Worm (Caenorhabditis elegans): ENCODE data around the gene T01G6.10.

Gene T01G6.10

DNA sequence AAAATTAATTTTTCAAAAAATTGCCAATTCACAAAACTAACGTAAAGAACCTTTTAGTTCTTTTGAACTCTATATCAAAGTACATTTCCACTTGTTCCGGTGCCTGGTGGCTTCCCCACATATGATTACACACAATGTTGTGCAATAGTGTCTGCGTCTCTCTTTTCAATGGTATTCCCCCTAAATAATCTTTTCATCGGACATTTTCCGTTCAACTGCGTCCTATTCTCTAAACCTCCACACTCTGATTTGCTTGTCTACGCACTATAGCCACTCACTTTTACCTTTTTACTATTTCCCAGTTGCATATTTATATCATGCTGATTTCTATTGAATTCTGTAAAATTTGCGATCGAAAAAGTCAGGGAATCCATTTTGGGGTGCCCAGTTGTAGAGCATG, 29.0 kb upstream of the T01G6.10 start, which contains the start of gene nhr-58:
Gene nhr-58, plus strand, starts transcription at position 214 of the 400 bp plus-strand sequence.
- no peak for TF ChIP-seq nhr-11 (tag; optimal IDR thresholded peaks at IDR 0.05)
- no peak for TF ChIP-seq mab-5 (tag; optimal IDR thresholded peaks at IDR 0.05)
- no peak for TF ChIP-seq lin-39 (tag; optimal IDR thresholded peaks at IDR 0.05)
- TF ChIP-seq nhr-12 (tag; optimal IDR thresholded peaks at IDR 0.05) = no peak
- TF ChIP-seq sma-3 (GFP tag; optimal IDR thresholded peaks at IDR 0.05) = peak; percentile 61
- TF ChIP-seq ceh-82 (tag; optimal IDR thresholded peaks at IDR 0.05) = no peak
- peak; percentile 97 for TF ChIP-seq nhr-129 (tag; optimal IDR thresholded peaks at IDR 0.05)
- peak in 1 of 2 experiments; percentile 51 for TF ChIP-seq mdl-1 (tag; optimal IDR thresholded peaks at IDR 0.05)
- no peak for TF ChIP-seq lsy-2 (tag; optimal IDR thresholded peaks at IDR 0.05)
- peak; percentile 64 for TF ChIP-seq blmp-1 (tag; optimal IDR thresholded peaks at IDR 0.05; ENCODE audit: insufficient read depth)
- TF ChIP-seq peb-1 (tag; optimal IDR thresholded peaks at IDR 0.05) = no peak
- no peak for TF ChIP-seq R02D3.7 (tag; optimal IDR thresholded peaks at IDR 0.05)
- TF ChIP-seq crh-2 (tag; optimal IDR thresholded peaks at IDR 0.05) = peak; percentile 63
- peak; percentile 17 for TF ChIP-seq snpc-4 (tag; optimal IDR thresholded peaks at IDR 0.05)
- no peak for TF ChIP-seq skn-1 (tag; optimal IDR thresholded peaks at IDR 0.05)
- TF ChIP-seq ztf-1 (GFP tag; conservative IDR thresholded peaks at IDR 0.05) = no peak
- TF ChIP-seq nhr-23 (tag; optimal IDR thresholded peaks at IDR 0.05) = no peak
- no peak for TF ChIP-seq nhr-77 (tag; optimal IDR thresholded peaks at IDR 0.05)
- TF ChIP-seq aly-2 (tag; optimal IDR thresholded peaks at IDR 0.05) = no peak
- no peak for TF ChIP-seq Y55F3AM.14 (GFP tag; optimal IDR thresholded peaks at IDR 0.05)
- TF ChIP-seq sma-9 (GFP tag; optimal IDR thresholded peaks at IDR 0.05) = peak; percentile 99
- peak; percentile 43 for TF ChIP-seq sma-9 (tag; optimal IDR thresholded peaks at IDR 0.05)
- TF ChIP-seq ztf-4 (tag; optimal IDR thresholded peaks at IDR 0.05) = no peak
- peak; percentile 29 for TF ChIP-seq gmeb-1 (tag; optimal IDR thresholded peaks at IDR 0.05)
- TF ChIP-seq egl-27 (tag; optimal IDR thresholded peaks at IDR 0.05) = peak; percentile 83
- TF ChIP-seq mbf-1 (tag; optimal IDR thresholded peaks at IDR 0.05) = no peak
- TF ChIP-seq sem-4 (tag; optimal IDR thresholded peaks at IDR 0.05) = no peak
- no peak for TF ChIP-seq nhr-237 (tag; optimal IDR thresholded peaks at IDR 0.05)
- TF ChIP-seq ceh-16 (tag; optimal IDR thresholded peaks at IDR 0.05) = peak; percentile 18
- TF ChIP-seq F13H6.1 (tag; optimal IDR thresholded peaks at IDR 0.05) = peak; percentile 81
- TF ChIP-seq nhr-6 (tag; optimal IDR thresholded peaks at IDR 0.05) = peak; percentile 15
- TF ChIP-seq nhr-21 (tag; optimal IDR thresholded peaks at IDR 0.05) = peak; percentile 66
- TF ChIP-seq lin-11 (tag; optimal IDR thresholded peaks at IDR 0.05) = no peak
- TF ChIP-seq fos-1 (tag; optimal IDR thresholded peaks at IDR 0.05) = peak; percentile 93
- TF ChIP-seq ZK546.5 (tag; optimal IDR thresholded peaks at IDR 0.05) = no peak
- peak; percentile 70 for TF ChIP-seq unc-55 (GFP tag; optimal IDR thresholded peaks at IDR 0.05)
- no peak for TF ChIP-seq unc-39 (tag; optimal IDR thresholded peaks at IDR 0.05)
- no peak for TF ChIP-seq unc-62 (GFP tag; optimal IDR thresholded peaks at IDR 0.05)
- peak; percentile 62 for TF ChIP-seq C34F6.9 (tag; optimal IDR thresholded peaks at IDR 0.05)
- no peak for TF ChIP-seq nhr-25 (tag; optimal IDR thresholded peaks at IDR 0.05)
- no peak for TF ChIP-seq lin-13 (GFP tag; optimal IDR thresholded peaks at IDR 0.05)

DNA sequence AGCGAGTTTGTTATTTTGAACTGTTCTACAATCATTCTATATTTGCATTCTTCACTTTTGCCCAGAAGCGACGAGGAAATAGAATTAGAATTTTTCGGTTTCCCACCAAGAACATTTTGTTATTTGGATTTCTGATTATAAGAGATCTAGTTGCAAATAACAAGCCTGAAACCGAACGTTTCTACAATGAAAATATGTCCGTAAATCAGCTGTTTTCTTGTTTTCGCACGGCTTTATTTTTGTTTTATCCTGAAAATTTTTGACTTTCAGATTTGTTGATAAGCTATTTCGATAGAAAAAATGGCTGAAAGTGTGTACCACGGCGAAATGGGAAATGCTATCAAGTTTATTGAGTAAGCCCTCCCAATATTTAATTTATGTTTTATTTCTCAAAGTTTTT, 24.6 kb upstream of the T01G6.10 start, which contains the start of gene srw-108:
Gene srw-108, plus strand, starts transcription at position 301 of the 400 bp plus-strand sequence.
- TF ChIP-seq egl-27 (tag; optimal IDR thresholded peaks at IDR 0.05) = no peak

DNA sequence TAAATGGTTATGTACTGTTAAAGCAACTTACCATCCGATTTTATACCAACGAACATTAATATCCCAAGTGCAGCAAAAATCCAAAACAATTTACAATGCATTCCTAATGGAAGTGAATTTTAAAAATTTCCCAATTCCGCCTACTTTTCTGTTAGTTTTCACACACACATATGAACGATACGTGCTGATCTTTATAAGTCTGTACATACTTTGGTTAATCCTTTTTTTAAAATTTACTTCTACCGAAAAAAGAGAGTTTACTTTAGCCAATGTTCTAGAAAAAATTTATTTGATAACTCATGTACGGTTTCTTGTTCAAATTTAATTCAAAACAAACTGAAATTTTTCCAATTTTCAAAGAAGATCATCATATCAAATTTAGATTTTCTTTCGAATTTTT, 22.0 kb upstream of the T01G6.10 start, which contains the start of gene R11G11.16:
Gene R11G11.16, minus strand, starts transcription at position 101 of the 400 bp plus-strand sequence.
- TF ChIP-seq crh-2 (tag; optimal IDR thresholded peaks at IDR 0.05) = no peak
- TF ChIP-seq nhr-129 (tag; optimal IDR thresholded peaks at IDR 0.05) = no peak
- no peak for TF ChIP-seq nhr-237 (tag; optimal IDR thresholded peaks at IDR 0.05)
- no peak for TF ChIP-seq gmeb-1 (tag; optimal IDR thresholded peaks at IDR 0.05)
- no peak for TF ChIP-seq nhr-6 (tag; optimal IDR thresholded peaks at IDR 0.05)
- TF ChIP-seq mbf-1 (tag; optimal IDR thresholded peaks at IDR 0.05) = no peak
- no peak for TF ChIP-seq nhr-10 (tag; optimal IDR thresholded peaks at IDR 0.05)
- no peak for TF ChIP-seq zag-1 (tag; optimal IDR thresholded peaks at IDR 0.05)
- no peak for TF ChIP-seq R02D3.7 (tag; optimal IDR thresholded peaks at IDR 0.05)
- no peak for TF ChIP-seq snpc-4 (tag; optimal IDR thresholded peaks at IDR 0.05)
- no peak for TF ChIP-seq C34F6.9 (tag; optimal IDR thresholded peaks at IDR 0.05)
- no peak for TF ChIP-seq ztf-1 (GFP tag; conservative IDR thresholded peaks at IDR 0.05)

Measured in whole organism, L2 larva.